Worm (Caenorhabditis elegans): ENCODE measurements around the gene T24C12.3.

DNA sequence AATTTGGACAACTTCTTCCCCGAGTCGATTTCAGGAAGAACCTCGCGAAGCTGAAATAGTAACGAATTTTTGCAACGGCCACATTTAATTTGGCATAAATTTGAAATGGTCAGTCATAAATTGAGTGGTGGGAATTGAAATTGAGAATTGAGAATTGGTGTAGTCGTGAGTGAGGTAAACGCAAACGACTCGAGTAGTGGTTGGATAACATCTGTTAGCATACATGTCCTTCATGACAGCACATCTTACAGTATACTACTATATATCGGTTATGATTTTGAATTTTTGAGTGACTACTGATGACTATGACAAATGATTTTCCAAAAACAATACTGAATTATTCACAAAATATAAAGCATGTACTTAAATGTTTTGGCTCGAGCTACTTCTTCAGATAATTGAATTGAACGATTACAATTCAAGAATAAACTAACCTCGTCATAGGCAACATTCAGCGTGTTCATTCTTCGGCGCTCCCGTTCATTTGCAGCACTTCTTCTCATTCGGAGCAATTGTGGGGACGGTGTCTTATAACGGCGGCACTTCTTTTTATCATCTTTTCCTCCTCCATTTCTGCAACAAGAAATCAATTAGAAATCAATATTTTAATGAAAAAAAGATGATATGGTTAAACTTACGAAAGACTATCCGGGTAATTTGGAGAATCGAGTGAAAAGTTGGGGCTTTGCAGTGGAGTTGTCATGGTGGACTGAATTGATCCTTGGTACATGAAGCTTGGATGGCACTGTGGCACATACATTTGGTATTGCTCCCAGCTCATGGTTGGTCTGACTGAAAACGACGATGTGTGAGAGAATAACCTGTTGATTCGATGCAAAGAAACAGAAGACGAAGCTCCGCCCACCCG lies 25.8 kb upstream of the T24C12.3 start, which contains the start of gene lin-32:
- no peak for TF ChIP-seq ztf-29 (GFP tag; IDR thresholded peaks at IDR 0.05)
- TF ChIP-seq cog-1 (tag; optimal IDR thresholded peaks at IDR 0.05): no peak
- TF ChIP-seq ref-1 (GFP tag; conservative IDR thresholded peaks at IDR 0.05): no peak
- TF ChIP-seq T22C8.4 (GFP tag; IDR thresholded peaks at IDR 0.05): no peak

All from whole organism, midembryonic.